Fruit fly (Drosophila melanogaster): ENCODE measurements around the gene Grl40a.

Grl40a gene

dm6 chr2L:22059852-22060251 is 22.2 kb downstream of the Grl40a start:
- TF ChIP-seq CG6163 (GFP tag; IDR thresholded peaks at IDR 0.05) (no peak), Sox102F (GFP tag; optimal IDR thresholded peaks at IDR 0.05) (no peak), CG31627 (GFP tag; optimal IDR thresholded peaks at IDR 0.05) (no peak), CG11762 (GFP tag; optimal IDR thresholded peaks at IDR 0.05; ENCODE audit: insufficient read depth) (no peak), CG11294 (GFP tag; IDR thresholded peaks at IDR 0.05) (no peak), CG3919 (GFP tag; optimal IDR thresholded peaks at IDR 0.05) (no peak), pdm3 (GFP tag; optimal IDR thresholded peaks at IDR 0.05) (no peak), CG6792 (GFP tag; optimal IDR thresholded peaks at IDR 0.05) (no peak), Eip75B (GFP tag; optimal IDR thresholded peaks at IDR 0.05) (no peak), CG32006 (GFP tag; optimal IDR thresholded peaks at IDR 0.05) (no peak), CG8119 (GFP tag; IDR thresholded peaks at IDR 0.05) (no peak), esn (GFP tag; optimal IDR thresholded peaks at IDR 0.05) (no peak), lz (GFP tag; optimal IDR thresholded peaks at IDR 0.05) (no peak)

DNA sequence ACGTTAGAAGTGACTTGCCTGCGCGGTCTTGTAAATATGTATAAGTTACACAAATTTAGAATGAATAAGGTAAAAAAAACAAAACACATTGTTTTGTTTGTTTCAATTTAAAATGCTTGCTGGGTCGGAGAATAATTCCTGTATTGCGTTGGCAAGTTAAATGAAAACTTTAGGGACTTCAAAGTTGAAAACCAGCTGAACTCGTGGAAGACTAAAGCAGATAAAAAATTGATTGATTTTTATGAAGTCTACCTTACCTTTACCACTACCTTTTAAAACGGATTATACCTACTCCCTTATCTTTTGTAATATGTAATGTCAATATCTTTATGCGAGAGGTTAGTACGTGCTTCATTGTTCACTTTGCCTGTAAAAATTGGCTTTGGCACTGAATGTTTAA is 27.6 kb downstream of the Grl40a start, which contains the start of gene CG42597:
TSS of gene CG42597 (minus strand) at position 101 of the 400 bp plus-strand sequence.
- TF ChIP-seq cyc (GFP tag; optimal IDR thresholded peaks at IDR 0.05), result no peak
- TF ChIP-seq Smox (GFP tag; optimal IDR thresholded peaks at IDR 0.05), result no peak
- no peak for TF ChIP-seq CG10631 (GFP tag; optimal IDR thresholded peaks at IDR 0.05)
- no peak for TF ChIP-seq acj6 (GFP tag; optimal IDR thresholded peaks at IDR 0.05)
- no peak for TF ChIP-seq CG8119 (GFP tag; IDR thresholded peaks at IDR 0.05)
- TF ChIP-seq CG10669 (GFP tag; optimal IDR thresholded peaks at IDR 0.05), result no peak
- TF ChIP-seq spab (GFP tag; optimal IDR thresholded peaks at IDR 0.05), result no peak
- no peak for TF ChIP-seq CG11762 (GFP tag; optimal IDR thresholded peaks at IDR 0.05; ENCODE audit: insufficient read depth)
- TF ChIP-seq CG4318 (GFP tag; optimal IDR thresholded peaks at IDR 0.05), result no peak
- TF ChIP-seq CG8319 (GFP tag; optimal IDR thresholded peaks at IDR 0.05), result no peak
- TF ChIP-seq Ets21C (GFP tag; optimal IDR thresholded peaks at IDR 0.05), result no peak
- TF ChIP-seq svp (GFP tag), result no peak

- TF ChIP-seq ss (GFP tag; optimal IDR thresholded peaks at IDR 0.05) (no peak), CG3919 (GFP tag; optimal IDR thresholded peaks at IDR 0.05) (no peak)
These were observed 33.2 kb downstream of the Grl40a start, which contains the start of gene tplus3a for dm6 chr2L:22070844-22071243. tplus3a (plus strand) TSS chr2L:22071144.

dm6 chr2L:22079332-22079731 is 41.7 kb downstream of the Grl40a start, which contains the start of gene ttm3:
ttm3 (plus strand) TSS chr2L:22079632.
- TF ChIP-seq Met (GFP tag; optimal IDR thresholded peaks at IDR 0.05) (no peak), CG8632 (GFP tag; optimal IDR thresholded peaks at IDR 0.05) (no peak), Eip78C (GFP tag) (no peak), CG6808 (GFP tag; optimal IDR thresholded peaks at IDR 0.05) (no peak), CG6854 (GFP tag; optimal IDR thresholded peaks at IDR 0.05) (no peak), salr (GFP tag; optimal IDR thresholded peaks at IDR 0.05) (no peak), Blimp-1 (GFP tag; optimal IDR thresholded peaks at IDR 0.05) (no peak), CG8119 (GFP tag; IDR thresholded peaks at IDR 0.05) (no peak), CG16779 (tag; optimal IDR thresholded peaks at IDR 0.05) (no peak), CG8319 (GFP tag; optimal IDR thresholded peaks at IDR 0.05) (no peak), dsx (GFP tag; optimal IDR thresholded peaks at IDR 0.05; ENCODE audit: poor library complexity, severe bottlenecking) (no peak)
